Fruit fly (Drosophila melanogaster): Measurements from ENCODE around the gene Atu.

- TF ChIP-seq CG8478 (optimal IDR thresholded peaks at IDR 0.05) = no peak
- no peak for TF ChIP-seq CTCF (optimal IDR thresholded peaks at IDR 0.05)
Measured at dm6 chr3R:5633437-5633836, 20.3 kb downstream of the Atu start, which contains the start of gene CG12171.

All from S2 (cell line).